Fruit fly (Drosophila melanogaster) whole organism, prepupa: ENCODE results near the gene Jon25Bi.
A peak's percentile ranks its signal among the peaks of the same experiment; 100 is the strongest.

Experiments used
- Blimp-1 ChIP-seq: fragments of 200-800 bp; sonication (Bioruptor generic); optimal IDR thresholded peaks from 3 replicates; lab custom pipeline; 2017; ENCODE audit warnings: missing biosample characterization, missing genetic modification characterization, mild to moderate bottlenecking, moderate library complexity, missing genetic modification reagents
- CG10669 ChIP-seq: fragments of 200-800 bp; sonication (Bioruptor generic); optimal IDR thresholded peaks from 3 replicates; lab custom pipeline; 2018; ENCODE audit warnings: missing biosample characterization, mild to moderate bottlenecking, missing genetic modification characterization, moderate library complexity
- CG11762 ChIP-seq: fragments of 200-800 bp; sonication (Bioruptor generic); optimal IDR thresholded peaks from 3 replicates; lab custom pipeline; 2016; ENCODE audit warnings: missing biosample characterization, missing genetic modification characterization; ENCODE audit not compliant: insufficient read depth
- CG11902 ChIP-seq: fragments of 200-800 bp; sonication (Bioruptor generic); optimal IDR thresholded peaks from 3 replicates; lab custom pipeline; 2016; ENCODE audit warnings: missing biosample characterization, missing genetic modification characterization
- CG16779 ChIP-seq: fragments of 200-800 bp; sonication (Bioruptor generic); optimal IDR thresholded peaks from 3 replicates; lab custom pipeline; 2017; ENCODE audit warnings: missing biosample characterization, mild to moderate bottlenecking, missing genetic modification characterization
- CG31627 ChIP-seq: fragments of 200-800 bp; sonication (Bioruptor generic); optimal IDR thresholded peaks from 3 replicates; lab custom pipeline; 2016; ENCODE audit warnings: missing biosample characterization, missing genetic modification characterization
- CG32006 ChIP-seq: fragments of 200-800 bp; sonication (Bioruptor generic); optimal IDR thresholded peaks from 3 replicates; lab custom pipeline; 2017; ENCODE audit warnings: missing biosample characterization, mild to moderate bottlenecking, missing genetic modification characterization
- CG34406 ChIP-seq: fragments of 200-800 bp; sonication (Bioruptor generic); optimal IDR thresholded peaks from 3 replicates; lab custom pipeline; 2016; ENCODE audit warnings: missing biosample characterization, missing genetic modification characterization
- CG3919 ChIP-seq: fragments of 200-800 bp; sonication (Bioruptor generic); optimal IDR thresholded peaks from 3 replicates; lab custom pipeline; 2016; ENCODE audit warnings: missing biosample characterization, missing genetic modification characterization
- CG4318 ChIP-seq: fragments of 200-800 bp; sonication (Bioruptor generic); optimal IDR thresholded peaks from 3 replicates; lab custom pipeline; 2017; ENCODE audit warnings: missing biosample characterization, mild to moderate bottlenecking, missing genetic modification characterization
- CG6163 ChIP-seq: fragments of 200-800 bp; sonication (Bioruptor generic); IDR thresholded peaks from 3 replicates; pipeline ENCODE4 v1.3.6; 2022; ENCODE audit warnings: missing biosample characterization, missing genetic modification characterization
- CG6792 ChIP-seq: fragments of 200-800 bp; sonication (Bioruptor generic); optimal IDR thresholded peaks from 3 replicates; lab custom pipeline; 2016; ENCODE audit warnings: missing biosample characterization, missing genetic modification characterization
- CG6808 ChIP-seq: fragments of 200-800 bp; sonication (Bioruptor generic); optimal IDR thresholded peaks from 3 replicates; lab custom pipeline; 2017; ENCODE audit warnings: missing biosample characterization, missing genetic modification characterization, mild to moderate bottlenecking, moderate library complexity, missing genetic modification reagents
- CG8119 ChIP-seq: fragments of 200-800 bp; sonication (Bioruptor generic); IDR thresholded peaks from 3 replicates; pipeline ENCODE4 v1.3.6; 2022; ENCODE audit warnings: missing biosample characterization, missing genetic modification characterization
- CG9139 ChIP-seq: fragments of 200-800 bp; sonication (Bioruptor generic); optimal IDR thresholded peaks from 3 replicates; lab custom pipeline; 2017; ENCODE audit warnings: missing biosample characterization, mild to moderate bottlenecking, missing genetic modification characterization
- Eip78C ChIP-seq: fragments of 200-800 bp; sonication (Bioruptor generic); peaks from one replicate; lab custom pipeline; 2016; ENCODE audit warnings: missing biosample characterization, missing genetic modification characterization
- Ets96B ChIP-seq: fragments of 200-800 bp; optimal IDR thresholded peaks from 2 replicates; lab custom pipeline; 2019; ENCODE audit warnings: missing biosample characterization, mild to moderate bottlenecking, missing genetic modification characterization, moderate library complexity
- Gug ChIP-seq: fragments of 200-800 bp; sonication (Bioruptor generic); IDR thresholded peaks from 2 replicates; pipeline ENCODE4 v1.3.6; 2022; ENCODE audit warnings: missing biosample characterization, missing genetic modification characterization
- Hr38 ChIP-seq: sonication (Bioruptor generic); optimal IDR thresholded peaks from 2 replicates; lab custom pipeline; 2016; ENCODE audit warnings: missing biosample characterization, missing genetic modification characterization
- Hr4 ChIP-seq: fragments of 200-800 bp; sonication (Bioruptor generic); optimal IDR thresholded peaks from 3 replicates; lab custom pipeline; 2016; ENCODE audit warnings: missing biosample characterization, missing genetic modification characterization
- Lpt ChIP-seq: fragments of 200-800 bp; sonication (Bioruptor generic); optimal IDR thresholded peaks from 3 replicates; lab custom pipeline; 2016; ENCODE audit warnings: missing biosample characterization, missing genetic modification characterization
- Smox ChIP-seq: fragments of 200-800 bp; sonication (Bioruptor generic); optimal IDR thresholded peaks from 3 replicates; lab custom pipeline; 2016; ENCODE audit warnings: missing biosample characterization, missing genetic modification characterization
- Sox14 ChIP-seq: fragments of 200-800 bp; sonication (Bioruptor generic); optimal IDR thresholded peaks from 3 replicates; lab custom pipeline; 2016; ENCODE audit warnings: missing biosample characterization, missing genetic modification characterization
- Sox15 ChIP-seq: fragments of 200-800 bp; sonication (Bioruptor generic); optimal IDR thresholded peaks from 3 replicates; lab custom pipeline; 2016; ENCODE audit warnings: missing biosample characterization, missing genetic modification characterization
- achi ChIP-seq: fragments of 200-800 bp; sonication (Bioruptor generic); optimal IDR thresholded peaks from 3 replicates; lab custom pipeline; 2016; ENCODE audit warnings: missing biosample characterization, missing genetic modification characterization
- cyc ChIP-seq: fragments of 200-800 bp; sonication (Bioruptor generic); optimal IDR thresholded peaks from 3 replicates; lab custom pipeline; 2016; ENCODE audit warnings: missing biosample characterization, missing genetic modification characterization
- dac ChIP-seq: fragments of 200-800 bp; sonication (Bioruptor generic); optimal IDR thresholded peaks from 2 replicates; lab custom pipeline; 2017; ENCODE audit warnings: missing biosample characterization, mild to moderate bottlenecking, missing genetic modification characterization
- dsx ChIP-seq: fragments of 200-800 bp; optimal IDR thresholded peaks from 3 replicates; lab custom pipeline; 2019; ENCODE audit warnings: missing biosample characterization, mild to moderate bottlenecking, missing genetic modification characterization, moderate library complexity; ENCODE audit not compliant: poor library complexity, severe bottlenecking
- eg ChIP-seq: fragments of 200-800 bp; sonication (Bioruptor generic); IDR thresholded peaks from 3 replicates; pipeline ENCODE4 v1.3.6; 2022; ENCODE audit warnings: missing biosample characterization, missing genetic modification characterization
- esn ChIP-seq: fragments of 200-800 bp; sonication (Bioruptor generic); optimal IDR thresholded peaks from 2 replicates; lab custom pipeline; 2016; ENCODE audit warnings: missing biosample characterization, mild to moderate bottlenecking, missing genetic modification characterization, moderate library complexity
- fd85E ChIP-seq: fragments of 200-800 bp; sonication (Bioruptor generic); optimal IDR thresholded peaks from 3 replicates; lab custom pipeline; 2016; ENCODE audit warnings: missing biosample characterization, missing genetic modification characterization
- fkh ChIP-seq: fragments of 200-800 bp; sonication (Bioruptor generic); optimal IDR thresholded peaks from 3 replicates; lab custom pipeline; 2017; ENCODE audit warnings: missing biosample characterization, mild to moderate bottlenecking, missing genetic modification characterization, moderate library complexity
- lz ChIP-seq: fragments of 200-800 bp; sonication (Bioruptor generic); optimal IDR thresholded peaks from 3 replicates; lab custom pipeline; 2016; ENCODE audit warnings: missing biosample characterization, missing genetic modification characterization
- pdm3 ChIP-seq: fragments of 200-800 bp; sonication (Bioruptor generic); optimal IDR thresholded peaks from 3 replicates; lab custom pipeline; 2016; ENCODE audit warnings: missing biosample characterization, missing genetic modification characterization
- spab ChIP-seq: fragments of 200-800 bp; sonication (Bioruptor generic); optimal IDR thresholded peaks from 2 replicates; lab custom pipeline; 2017; ENCODE audit warnings: missing biosample characterization, mild to moderate bottlenecking, missing genetic modification characterization, missing genetic modification reagents
- ss ChIP-seq, 2 experiments: fragments of 200-800 bp; sonication (Bioruptor generic); optimal IDR thresholded peaks; 2 replicates in 1 of 2; 3 replicates in 1 of 2; lab custom pipeline; 2017 to 2018; ENCODE audit warnings: mild to moderate bottlenecking in 2 of 2, missing biosample characterization in 2 of 2, missing genetic modification characterization in 2 of 2, moderate library complexity in 1 of 2
- svp ChIP-seq: fragments of 200-800 bp; sonication (Bioruptor generic); peaks from one replicate; lab custom pipeline; 2016; ENCODE audit warnings: missing biosample characterization, missing genetic modification characterization

Gene Jon25Bi

DNA sequence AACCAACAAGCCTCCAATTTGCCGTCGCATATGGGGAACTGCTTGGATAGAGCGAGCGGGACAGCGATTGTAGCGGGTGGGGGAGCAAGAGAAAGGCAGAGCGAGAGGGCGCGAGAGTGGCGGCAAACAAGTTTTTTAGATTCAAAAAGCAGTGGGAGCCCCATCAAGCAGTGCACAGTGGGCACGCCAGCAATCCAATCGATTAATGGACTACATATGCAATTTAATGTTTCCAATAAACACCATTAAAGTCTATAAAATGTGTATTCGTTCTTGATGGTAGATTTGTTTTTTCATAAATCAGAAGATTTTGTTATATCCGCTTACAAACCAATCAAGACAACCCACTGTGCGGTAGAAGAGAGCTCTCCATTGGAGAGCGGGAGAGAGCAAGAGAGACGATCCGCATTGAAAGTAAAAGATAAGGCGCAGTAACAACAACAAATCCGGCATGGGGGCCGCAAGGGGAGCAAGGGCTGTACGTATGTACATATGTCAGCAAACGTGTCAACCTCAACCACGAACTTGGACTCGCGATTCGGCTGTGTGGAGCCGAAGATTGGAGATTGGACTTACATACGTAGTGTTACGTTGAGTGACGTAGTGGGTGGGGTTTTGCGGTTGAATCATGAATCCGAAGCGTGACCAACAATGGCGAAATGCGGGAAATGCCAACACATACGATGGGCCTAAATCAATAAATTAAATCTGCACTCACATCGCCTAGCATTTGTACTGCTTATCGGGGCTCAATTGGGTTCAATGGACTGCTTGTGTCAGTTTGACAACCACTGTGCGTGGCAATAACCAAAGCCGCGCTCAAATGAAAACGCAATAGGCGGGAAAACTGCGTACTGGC is 42.7 kb upstream of the Jon25Bi start (continued):
- TF ChIP-seq fd85E: peak; percentile 98
- TF ChIP-seq Hr4 (GFP tag; lab: Kevin White, UChicago): peak; percentile 100
- peak; percentile 100 for TF ChIP-seq CG32006 (GFP tag; lab: Kevin White, UChicago)
- peak; percentile 99 for TF ChIP-seq Ets96B (tag; lab: Kevin White, UChicago)
- TF ChIP-seq CG10669: peak; percentile 99
- peak; percentile 99 for TF ChIP-seq CG8119 (GFP tag; lab: Robert Waterston, UW)
- TF ChIP-seq cyc (GFP tag; lab: Kevin White, UChicago): peak; percentile 99
- TF ChIP-seq Hr38: peak; percentile 90
- TF ChIP-seq eg (GFP tag; lab: Robert Waterston, UW): peak; percentile 99
- peak; percentile 99 for TF ChIP-seq Smox (GFP tag; lab: Kevin White, UChicago)
- TF ChIP-seq esn (GFP tag; lab: Kevin White, UChicago): peak; percentile 99
- TF ChIP-seq pdm3 (GFP tag; lab: Kevin White, UChicago): peak; percentile 99
- TF ChIP-seq CG3919 (GFP tag; lab: Kevin White, UChicago): peak; percentile 100
- TF ChIP-seq CG4318 (GFP tag; lab: Kevin White, UChicago): peak; percentile 99
- TF ChIP-seq lz (GFP tag; lab: Kevin White, UChicago): peak; percentile 99
- TF ChIP-seq svp (GFP tag; lab: Kevin White, UChicago): peak; percentile 100
- peak; percentile 100 for TF ChIP-seq Eip78C (GFP tag; lab: Kevin White, UChicago)
- peak; percentile 99 for TF ChIP-seq CG11762
- peak; percentile 99 for TF ChIP-seq Sox15
- peak; percentile 95 to 98 for TF ChIP-seq ss (GFP tag; optimal IDR thresholded peaks at IDR 0.05; lab: Kevin White, UChicago)
- peak; percentile 99 for TF ChIP-seq Sox14 (GFP tag; lab: Kevin White, UChicago)
- TF ChIP-seq Gug (GFP tag; lab: Robert Waterston, UW): peak; percentile 99
- TF ChIP-seq achi (GFP tag; lab: Kevin White, UChicago): peak; percentile 98
- TF ChIP-seq CG34406 (GFP tag; lab: Kevin White, UChicago): peak; percentile 98
- peak; percentile 99 for TF ChIP-seq CG31627 (GFP tag; lab: Kevin White, UChicago)
- peak; percentile 99 for TF ChIP-seq CG16779
- TF ChIP-seq dsx (GFP tag; lab: Kevin White, UChicago): peak; percentile 98
- TF ChIP-seq CG9139: peak; percentile 96
- peak; percentile 98 for TF ChIP-seq CG6808 (GFP tag; lab: Kevin White, UChicago)
- TF ChIP-seq CG11902 (GFP tag; lab: Kevin White, UChicago): peak; percentile 99
- TF ChIP-seq spab (GFP tag; lab: Kevin White, UChicago): peak; percentile 99
- TF ChIP-seq Lpt (GFP tag; lab: Kevin White, UChicago): peak; percentile 100
- peak; percentile 90 for TF ChIP-seq fkh (GFP tag; lab: Kevin White, UChicago)
- TF ChIP-seq, all 60 proteins: peak for 60

DNA sequence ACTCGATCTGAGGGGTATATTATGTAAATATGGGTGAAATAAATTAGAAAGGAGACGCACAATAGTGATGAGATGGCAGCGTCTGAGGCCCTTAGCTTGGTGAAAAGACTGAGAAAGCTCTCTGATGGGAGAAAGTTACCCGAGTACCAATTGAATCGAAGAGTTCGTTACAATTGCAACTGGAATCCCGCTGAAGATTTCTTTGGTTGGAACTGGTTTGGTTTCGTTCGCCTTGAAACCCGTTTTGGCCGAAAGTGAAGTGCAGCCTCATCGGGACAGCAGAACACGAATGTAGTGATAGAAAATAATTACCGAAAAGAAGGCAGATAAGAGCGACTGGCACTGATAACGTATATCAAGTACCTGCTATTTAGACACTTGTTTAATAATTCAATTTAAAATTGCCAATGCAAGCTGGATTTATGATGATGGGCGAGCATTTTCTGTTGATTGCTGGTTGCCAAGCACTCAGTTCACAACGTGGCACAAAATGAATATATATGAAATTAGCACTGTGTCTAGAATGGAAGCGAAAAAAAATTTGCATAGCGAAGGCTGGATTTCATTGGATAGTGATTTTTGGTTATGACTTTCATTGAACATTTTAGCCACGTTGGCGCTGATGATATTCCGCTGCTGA is 41.5 kb upstream of the Jon25Bi start:
- TF ChIP-seq dac (GFP tag; lab: Kevin White, UChicago) (no peak), Blimp-1 (GFP tag; lab: Kevin White, UChicago) (peak; percentile 94), CG6808 (GFP tag; lab: Kevin White, UChicago) (no peak), CG9139 (no peak), esn (GFP tag; lab: Kevin White, UChicago) (no peak), Eip78C (GFP tag; lab: Kevin White, UChicago) (peak; percentile 58), Hr38 (no peak), CG6163 (GFP tag; lab: Robert Waterston, UW) (no peak), Lpt (GFP tag; lab: Kevin White, UChicago) (no peak), dsx (GFP tag; lab: Kevin White, UChicago) (no peak), CG6792 (GFP tag; lab: Kevin White, UChicago) (no peak)
